Fruit fly (Drosophila melanogaster) whole organism, prepupa: ENCODE data around the gene CG12017.
A peak's percentile ranks its signal among the peaks of the same experiment; 100 is the strongest.

Source experiments
- Blimp-1 ChIP-seq: fragments of 200-800 bp; sonication (Bioruptor generic); optimal IDR thresholded peaks from 3 replicates; lab custom pipeline; 2017; ENCODE audit warnings: missing biosample characterization, missing genetic modification characterization, mild to moderate bottlenecking, moderate library complexity, missing genetic modification reagents
- CG10669 ChIP-seq: fragments of 200-800 bp; sonication (Bioruptor generic); optimal IDR thresholded peaks from 3 replicates; lab custom pipeline; 2018; ENCODE audit warnings: missing biosample characterization, mild to moderate bottlenecking, missing genetic modification characterization, moderate library complexity
- CG11762 ChIP-seq: fragments of 200-800 bp; sonication (Bioruptor generic); optimal IDR thresholded peaks from 3 replicates; lab custom pipeline; 2016; ENCODE audit warnings: missing biosample characterization, missing genetic modification characterization; ENCODE audit not compliant: insufficient read depth
- CG11902 ChIP-seq: fragments of 200-800 bp; sonication (Bioruptor generic); optimal IDR thresholded peaks from 3 replicates; lab custom pipeline; 2016; ENCODE audit warnings: missing biosample characterization, missing genetic modification characterization
- CG1621 ChIP-seq: fragments of 200-800 bp; sonication (Bioruptor generic); optimal IDR thresholded peaks from 3 replicates; lab custom pipeline; 2018; ENCODE audit warnings: missing biosample characterization, mild to moderate bottlenecking, missing genetic modification characterization
- CG3032 ChIP-seq: fragments of 200-800 bp; optimal IDR thresholded peaks from 2 replicates; lab custom pipeline; 2019; ENCODE audit warnings: missing biosample characterization, mild to moderate bottlenecking, missing genetic modification characterization, moderate library complexity
- CG31627 ChIP-seq: fragments of 200-800 bp; sonication (Bioruptor generic); optimal IDR thresholded peaks from 3 replicates; lab custom pipeline; 2016; ENCODE audit warnings: missing biosample characterization, missing genetic modification characterization
- CG32006 ChIP-seq: fragments of 200-800 bp; sonication (Bioruptor generic); optimal IDR thresholded peaks from 3 replicates; lab custom pipeline; 2017; ENCODE audit warnings: missing biosample characterization, mild to moderate bottlenecking, missing genetic modification characterization
- CG34406 ChIP-seq: fragments of 200-800 bp; sonication (Bioruptor generic); optimal IDR thresholded peaks from 3 replicates; lab custom pipeline; 2016; ENCODE audit warnings: missing biosample characterization, missing genetic modification characterization
- CG3919 ChIP-seq: fragments of 200-800 bp; sonication (Bioruptor generic); optimal IDR thresholded peaks from 3 replicates; lab custom pipeline; 2016; ENCODE audit warnings: missing biosample characterization, missing genetic modification characterization
- CG6276 ChIP-seq: fragments of 200-800 bp; sonication (Bioruptor generic); optimal IDR thresholded peaks from 2 replicates; lab custom pipeline; 2017; ENCODE audit warnings: missing biosample characterization, mild to moderate bottlenecking, missing genetic modification characterization
- CG6792 ChIP-seq: fragments of 200-800 bp; sonication (Bioruptor generic); optimal IDR thresholded peaks from 3 replicates; lab custom pipeline; 2016; ENCODE audit warnings: missing biosample characterization, missing genetic modification characterization
- CG6808 ChIP-seq: fragments of 200-800 bp; sonication (Bioruptor generic); optimal IDR thresholded peaks from 3 replicates; lab custom pipeline; 2017; ENCODE audit warnings: missing biosample characterization, missing genetic modification characterization, mild to moderate bottlenecking, moderate library complexity, missing genetic modification reagents
- CG6854 ChIP-seq: fragments of 200-800 bp; sonication (Bioruptor generic); optimal IDR thresholded peaks from 2 replicates; lab custom pipeline; 2017; ENCODE audit warnings: missing biosample characterization, mild to moderate bottlenecking, missing genetic modification characterization
- CG7368 ChIP-seq: fragments of 200-800 bp; sonication (Bioruptor generic); optimal IDR thresholded peaks from 3 replicates; lab custom pipeline; 2016; ENCODE audit warnings: missing biosample characterization, missing genetic modification characterization
- CG8119 ChIP-seq: fragments of 200-800 bp; sonication (Bioruptor generic); IDR thresholded peaks from 3 replicates; pipeline ENCODE4 v1.3.6; 2022; ENCODE audit warnings: missing biosample characterization, missing genetic modification characterization
- CG8319 ChIP-seq: fragments of 200-800 bp; sonication (Bioruptor generic); optimal IDR thresholded peaks from 3 replicates; lab custom pipeline; 2016; ENCODE audit warnings: missing biosample characterization, missing genetic modification characterization
- CG8632 ChIP-seq: fragments of 200-800 bp; sonication (Bioruptor generic); optimal IDR thresholded peaks from 3 replicates; lab custom pipeline; 2016; ENCODE audit warnings: missing biosample characterization, missing genetic modification characterization
- CG9139 ChIP-seq: fragments of 200-800 bp; sonication (Bioruptor generic); optimal IDR thresholded peaks from 3 replicates; lab custom pipeline; 2017; ENCODE audit warnings: missing biosample characterization, mild to moderate bottlenecking, missing genetic modification characterization
- Eip75B ChIP-seq: fragments of 200-800 bp; sonication (Bioruptor generic); optimal IDR thresholded peaks from 3 replicates; lab custom pipeline; 2016; ENCODE audit warnings: missing biosample characterization, missing genetic modification characterization
- Eip78C ChIP-seq: fragments of 200-800 bp; sonication (Bioruptor generic); peaks from one replicate; lab custom pipeline; 2016; ENCODE audit warnings: missing biosample characterization, missing genetic modification characterization
- Ets96B ChIP-seq: fragments of 200-800 bp; optimal IDR thresholded peaks from 2 replicates; lab custom pipeline; 2019; ENCODE audit warnings: missing biosample characterization, mild to moderate bottlenecking, missing genetic modification characterization, moderate library complexity
- Gug ChIP-seq: fragments of 200-800 bp; sonication (Bioruptor generic); IDR thresholded peaks from 2 replicates; pipeline ENCODE4 v1.3.6; 2022; ENCODE audit warnings: missing biosample characterization, missing genetic modification characterization
- Hr39 ChIP-seq: fragments of 200-800 bp; sonication (Bioruptor generic); optimal IDR thresholded peaks from 2 replicates; lab custom pipeline; 2016; ENCODE audit warnings: missing biosample characterization, missing genetic modification characterization
- Hr4 ChIP-seq: fragments of 200-800 bp; sonication (Bioruptor generic); optimal IDR thresholded peaks from 3 replicates; lab custom pipeline; 2016; ENCODE audit warnings: missing biosample characterization, missing genetic modification characterization
- Lpt ChIP-seq: fragments of 200-800 bp; sonication (Bioruptor generic); optimal IDR thresholded peaks from 3 replicates; lab custom pipeline; 2016; ENCODE audit warnings: missing biosample characterization, missing genetic modification characterization
- Met ChIP-seq: fragments of 200-800 bp; sonication (Bioruptor generic); optimal IDR thresholded peaks from 3 replicates; lab custom pipeline; 2016; ENCODE audit warnings: missing biosample characterization, missing genetic modification characterization
- Smox ChIP-seq: fragments of 200-800 bp; sonication (Bioruptor generic); optimal IDR thresholded peaks from 3 replicates; lab custom pipeline; 2016; ENCODE audit warnings: missing biosample characterization, missing genetic modification characterization
- Sox14 ChIP-seq: fragments of 200-800 bp; sonication (Bioruptor generic); optimal IDR thresholded peaks from 3 replicates; lab custom pipeline; 2016; ENCODE audit warnings: missing biosample characterization, missing genetic modification characterization
- Sox15 ChIP-seq: fragments of 200-800 bp; sonication (Bioruptor generic); optimal IDR thresholded peaks from 3 replicates; lab custom pipeline; 2016; ENCODE audit warnings: missing biosample characterization, missing genetic modification characterization
- achi ChIP-seq: fragments of 200-800 bp; sonication (Bioruptor generic); optimal IDR thresholded peaks from 3 replicates; lab custom pipeline; 2016; ENCODE audit warnings: missing biosample characterization, missing genetic modification characterization
- acj6 ChIP-seq: fragments of 200-800 bp; sonication (Bioruptor generic); optimal IDR thresholded peaks from 3 replicates; lab custom pipeline; 2016; ENCODE audit warnings: missing biosample characterization, missing genetic modification characterization
- dac ChIP-seq: fragments of 200-800 bp; sonication (Bioruptor generic); optimal IDR thresholded peaks from 2 replicates; lab custom pipeline; 2017; ENCODE audit warnings: missing biosample characterization, mild to moderate bottlenecking, missing genetic modification characterization
- eg ChIP-seq: fragments of 200-800 bp; sonication (Bioruptor generic); IDR thresholded peaks from 3 replicates; pipeline ENCODE4 v1.3.6; 2022; ENCODE audit warnings: missing biosample characterization, missing genetic modification characterization
- esn ChIP-seq: fragments of 200-800 bp; sonication (Bioruptor generic); optimal IDR thresholded peaks from 2 replicates; lab custom pipeline; 2016; ENCODE audit warnings: missing biosample characterization, mild to moderate bottlenecking, missing genetic modification characterization, moderate library complexity
- fd59A ChIP-seq: fragments of 200-800 bp; sonication (Bioruptor generic); optimal IDR thresholded peaks from 2 replicates; lab custom pipeline; 2017; ENCODE audit warnings: missing biosample characterization, mild to moderate bottlenecking, missing genetic modification characterization, missing genetic modification reagents
- fd85E ChIP-seq: fragments of 200-800 bp; sonication (Bioruptor generic); optimal IDR thresholded peaks from 3 replicates; lab custom pipeline; 2016; ENCODE audit warnings: missing biosample characterization, missing genetic modification characterization
- net ChIP-seq: fragments of 200-800 bp; sonication (Bioruptor generic); optimal IDR thresholded peaks from 3 replicates; lab custom pipeline; 2016; ENCODE audit warnings: missing biosample characterization, missing genetic modification characterization
- pdm3 ChIP-seq: fragments of 200-800 bp; sonication (Bioruptor generic); optimal IDR thresholded peaks from 3 replicates; lab custom pipeline; 2016; ENCODE audit warnings: missing biosample characterization, missing genetic modification characterization
- salr ChIP-seq, 2 experiments: fragments of 200-800 bp; sonication (Bioruptor generic); optimal IDR thresholded peaks; 3 replicates each; lab custom pipeline; 2016 to 2018; ENCODE audit warnings: missing biosample characterization in 2 of 2, missing genetic modification characterization in 2 of 2, mild to moderate bottlenecking in 1 of 2
- spab ChIP-seq: fragments of 200-800 bp; sonication (Bioruptor generic); optimal IDR thresholded peaks from 2 replicates; lab custom pipeline; 2017; ENCODE audit warnings: missing biosample characterization, mild to moderate bottlenecking, missing genetic modification characterization, missing genetic modification reagents
- ss ChIP-seq, 2 experiments: fragments of 200-800 bp; sonication (Bioruptor generic); optimal IDR thresholded peaks; 2 replicates in 1 of 2; 3 replicates in 1 of 2; lab custom pipeline; 2017 to 2018; ENCODE audit warnings: mild to moderate bottlenecking in 2 of 2, missing biosample characterization in 2 of 2, missing genetic modification characterization in 2 of 2, moderate library complexity in 1 of 2
- topi ChIP-seq: fragments of 200-800 bp; sonication (Bioruptor generic); optimal IDR thresholded peaks from 3 replicates; lab custom pipeline; 2016; ENCODE audit warnings: missing biosample characterization, missing genetic modification characterization
- vri ChIP-seq: fragments of 200-800 bp; sonication (Bioruptor generic); optimal IDR thresholded peaks from 3 replicates; lab custom pipeline; 2016; ENCODE audit warnings: missing biosample characterization, mild to moderate bottlenecking, missing genetic modification characterization

CG12017 gene

DNA sequence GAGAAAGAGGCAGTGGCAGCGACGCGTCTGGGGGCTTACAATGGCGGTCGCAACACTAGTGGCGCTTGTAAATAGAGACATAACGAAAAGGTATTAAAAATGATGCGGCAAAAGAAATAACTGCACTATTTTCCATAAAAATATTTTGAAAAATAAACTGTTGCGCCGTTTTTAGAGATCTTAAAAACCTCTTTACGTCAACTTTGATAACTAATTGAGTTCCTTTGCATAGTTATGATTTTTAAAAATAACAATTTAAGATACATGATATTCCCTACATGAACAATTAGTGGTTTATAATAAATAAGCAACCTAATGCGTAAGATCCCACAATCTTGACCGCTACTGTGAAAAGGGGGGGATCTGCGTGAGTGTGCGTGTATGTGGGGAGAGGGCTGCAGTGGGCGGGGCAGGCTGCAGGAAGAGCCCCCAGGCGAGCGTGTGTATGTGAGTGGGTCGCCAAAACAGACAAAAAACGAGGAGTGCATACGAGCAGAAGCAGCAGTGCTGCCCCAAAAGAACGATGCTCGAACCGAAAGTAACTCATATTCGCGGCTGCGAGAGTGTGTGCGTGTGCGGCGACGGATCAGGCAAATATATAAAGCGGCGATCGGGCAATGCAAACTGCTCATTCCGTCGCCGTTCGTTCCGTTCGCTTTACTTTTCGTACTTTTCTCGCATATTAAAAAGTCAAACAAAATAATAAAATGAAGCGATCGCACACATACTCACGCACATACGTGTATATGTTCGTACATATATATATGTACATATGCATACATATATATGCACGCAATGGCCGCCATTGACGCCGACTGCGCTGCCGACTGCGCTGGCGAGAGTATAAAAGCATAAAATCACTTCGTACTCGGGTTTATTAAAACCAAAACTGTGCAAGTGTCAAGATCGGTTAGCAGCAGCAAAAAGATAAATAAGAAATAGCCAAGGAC is 31.1 kb upstream of the CG12017 start (continued):
- TF ChIP-seq dac (GFP tag; lab: Kevin White, UChicago) (peak; percentile 82), achi (peak; percentile 97), Hr4 (GFP tag; lab: Kevin White, UChicago) (peak; percentile 96), Eip78C (peak; percentile 100), fd59A (GFP tag; lab: Kevin White, UChicago) (peak; percentile 99), CG34406 (GFP tag; lab: Kevin White, UChicago) (peak; percentile 99), vri (GFP tag; lab: Kevin White, UChicago) (peak; percentile 95), fd85E (peak; percentile 91), esn (GFP tag; lab: Kevin White, UChicago) (peak; percentile 99), acj6 (GFP tag; lab: Kevin White, UChicago) (peak; percentile 99), Sox14 (peak; percentile 98), Ets96B (tag; lab: Kevin White, UChicago) (peak; percentile 98), CG1621 (peak; percentile 92), CG7368 (peak; percentile 92), CG6792 (GFP tag; lab: Kevin White, UChicago) (peak; percentile 98), Blimp-1 (GFP tag; lab: Kevin White, UChicago) (peak; percentile 94), eg (GFP tag; lab: Robert Waterston, UW) (peak; percentile 76), pdm3 (peak; percentile 97), salr (GFP tag; optimal IDR thresholded peaks at IDR 0.05; lab: Kevin White, UChicago) (peak; percentile 86 to 98), Lpt (peak; percentile 94), spab (GFP tag; lab: Kevin White, UChicago) (peak; percentile 98), CG32006 (GFP tag; lab: Kevin White, UChicago) (peak; percentile 98), Smox (GFP tag; lab: Kevin White, UChicago) (peak; percentile 99), Sox15 (GFP tag; lab: Kevin White, UChicago) (peak; percentile 99), CG9139 (GFP tag; lab: Kevin White, UChicago) (peak; percentile 96), CG3919 (GFP tag; lab: Kevin White, UChicago) (peak; percentile 98)

DNA sequence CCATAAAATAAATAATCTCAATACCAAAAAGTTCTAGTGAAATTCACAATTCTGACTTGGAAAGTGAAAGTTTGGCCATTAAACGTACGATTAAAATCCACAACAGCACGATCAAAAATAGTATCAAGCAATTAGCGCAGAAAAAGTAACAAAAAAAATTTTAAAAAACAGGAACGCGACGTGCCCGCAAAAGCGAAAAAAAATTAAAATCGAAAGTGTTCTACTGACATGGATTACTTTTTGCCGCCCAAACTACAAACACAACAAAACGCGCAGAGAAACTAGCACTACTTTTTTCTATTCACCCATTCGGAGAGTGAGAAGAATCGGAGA is 30.4 kb upstream of the CG12017 start:
- TF ChIP-seq Blimp-1 (GFP tag; lab: Kevin White, UChicago) (peak; percentile 85), Eip75B (GFP tag; lab: Kevin White, UChicago) (no peak)

DNA sequence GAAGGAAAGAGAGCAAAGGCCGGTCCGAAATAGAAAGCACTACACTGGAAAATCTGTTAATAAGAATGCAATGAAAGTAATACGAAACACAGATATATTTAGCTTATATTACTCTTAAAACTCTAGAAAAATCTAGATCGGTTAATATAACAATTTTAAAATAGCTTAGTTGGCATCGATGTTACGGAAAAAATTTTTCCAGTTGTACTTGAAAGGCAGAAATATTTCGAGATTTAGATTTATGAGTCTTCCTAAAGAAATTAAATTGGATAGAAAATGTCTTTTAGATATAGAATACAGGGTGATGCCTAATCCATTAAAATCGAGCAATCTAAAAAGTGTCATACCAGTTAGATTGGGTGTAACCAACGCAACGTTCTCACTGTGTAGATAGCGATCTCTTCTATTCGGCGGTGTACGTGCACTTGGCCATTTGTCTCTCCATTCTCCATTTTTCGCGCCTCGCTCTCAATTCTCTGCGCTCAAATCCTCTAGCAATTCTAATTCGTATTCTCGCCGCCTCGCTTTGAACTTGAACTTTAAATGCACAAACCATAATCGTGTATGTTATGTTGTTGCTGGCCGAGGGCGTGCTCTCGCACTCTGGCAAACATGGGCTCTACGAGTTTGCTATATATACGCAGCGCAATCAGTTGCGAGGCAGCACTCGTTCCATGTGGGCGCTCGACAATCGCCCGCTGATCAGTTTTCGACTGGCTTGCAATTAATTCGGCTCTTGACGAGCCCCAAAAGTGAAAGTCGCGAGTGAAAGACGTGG is 29.9 kb upstream of the CG12017 start:
- peak; percentile 84 for TF ChIP-seq net (GFP tag; lab: Kevin White, UChicago)
- TF ChIP-seq CG31627 (GFP tag; lab: Kevin White, UChicago): peak; percentile 36
- TF ChIP-seq CG8319 (GFP tag; lab: Kevin White, UChicago): no peak
- peak; percentile 98 for TF ChIP-seq CG32006 (GFP tag; lab: Kevin White, UChicago)
- peak; percentile 94 for TF ChIP-seq CG8119 (GFP tag; lab: Robert Waterston, UW)
- peak; percentile 60 for TF ChIP-seq CG8632
- TF ChIP-seq Hr39 (GFP tag; lab: Kevin White, UChicago): peak; percentile 40
- no peak for TF ChIP-seq CG11902 (GFP tag; lab: Kevin White, UChicago)
- TF ChIP-seq CG3032 (tag; lab: Kevin White, UChicago): peak; percentile 63
- peak; percentile 33 for TF ChIP-seq Smox (GFP tag; lab: Kevin White, UChicago)
- peak; percentile 86 for TF ChIP-seq acj6 (GFP tag; lab: Kevin White, UChicago)
- peak; percentile 86 for TF ChIP-seq Gug (GFP tag; lab: Robert Waterston, UW)
- peak; percentile 91 for TF ChIP-seq Sox14
- TF ChIP-seq CG11762 (GFP tag; lab: Kevin White, UChicago): peak; percentile 83
- TF ChIP-seq CG6808 (GFP tag; lab: Kevin White, UChicago): peak; percentile 69
- peak; percentile 16 for TF ChIP-seq CG1621
- TF ChIP-seq Eip78C: peak; percentile 95
- TF ChIP-seq ss (GFP tag; optimal IDR thresholded peaks at IDR 0.05; lab: Kevin White, UChicago): peak; percentile 33 to 50
- peak; percentile 45 for TF ChIP-seq CG34406 (GFP tag; lab: Kevin White, UChicago)
- no peak for TF ChIP-seq CG6854 (GFP tag; lab: Kevin White, UChicago)
- peak; percentile 94 for TF ChIP-seq CG6276 (GFP tag; lab: Kevin White, UChicago)
- peak; percentile 65 for TF ChIP-seq CG7368
- TF ChIP-seq topi (GFP tag; lab: Kevin White, UChicago): peak; percentile 17
- peak; percentile 59 for TF ChIP-seq CG10669 (GFP tag; lab: Kevin White, UChicago)
- TF ChIP-seq Met: peak; percentile 9
- peak; percentile 79 for TF ChIP-seq fd59A (GFP tag; lab: Kevin White, UChicago)
